Worm (Caenorhabditis elegans) whole organism, young adult: ENCODE measurements around the gene C54C6.5.

Source experiments
- F49E8.2 ChIP-seq: sonication (generic microtip); optimal IDR thresholded peaks from 3 replicates; lab custom pipeline; 2017; ENCODE audit warnings: missing genetic modification characterization, mild to moderate bottlenecking, missing compliant biosample characterization, antibody characterized with exemption, moderate library complexity; ENCODE audit not compliant: insufficient read depth
- Y95B8A.8 ChIP-seq: fragments of 200-800 bp; sonication (Bioruptor generic); IDR thresholded peaks from 2 replicates; pipeline ENCODE4 v1.3.6; 2022; ENCODE audit warnings: missing genetic modification reagents, missing genetic modification characterization, missing compliant biosample characterization
- ama-1 ChIP-seq, 3 experiments: fragments of 150-350 bp in 1 of 3; sonication (generic microtip) in 2 of 3; optimal IDR thresholded peaks; 2 replicates each; lab custom pipeline; 2014 to 2018; ENCODE audit warnings: missing biosample characterization in 2 of 3, missing genetic modification characterization in 2 of 3, missing genetic modification reagents in 2 of 3
- ceh-100 ChIP-seq: fragments of 200-800 bp; sonication (Bioruptor generic); IDR thresholded peaks from 2 replicates; pipeline ENCODE4 v1.3.6; 2022; ENCODE audit warnings: missing genetic modification reagents, missing genetic modification characterization, missing compliant biosample characterization
- him-1 ChIP-seq: sonication (generic microtip); optimal IDR thresholded peaks from 2 replicates; lab custom pipeline; 2016; ENCODE audit warnings: missing genotype, missing genetic modification reagents, missing genetic modification characterization, missing compliant biosample characterization
- madf-3 ChIP-seq: fragments of 200-800 bp; sonication (Bioruptor generic); IDR thresholded peaks from 2 replicates; pipeline ENCODE4 v1.3.6; 2022; ENCODE audit warnings: missing genetic modification reagents, missing genetic modification characterization, missing compliant biosample characterization
- mel-28 ChIP-seq: sonication (generic microtip); optimal IDR thresholded peaks from 2 replicates; lab custom pipeline; 2016; ENCODE audit warnings: borderline replicate concordance, mild to moderate bottlenecking, missing genetic modification characterization, missing compliant biosample characterization
- nhr-27 ChIP-seq: fragments of 200-800 bp; sonication (Bioruptor generic); optimal IDR thresholded peaks from 2 replicates; lab custom pipeline; 2018; ENCODE audit warnings: mild to moderate bottlenecking, missing genetic modification characterization, moderate library complexity, missing compliant biosample characterization
- pha-4 ChIP-seq: fragments of 150-350 bp; sonication (generic microtip); optimal IDR thresholded peaks from 2 replicates; lab custom pipeline; 2014; ENCODE audit warnings: missing biosample characterization, missing genetic modification reagents, missing genetic modification characterization
- sea-2 ChIP-seq: fragments of 200-800 bp; sonication (Bioruptor generic); IDR thresholded peaks from 2 replicates; pipeline ENCODE4 v1.3.6; 2022; ENCODE audit warnings: missing genetic modification characterization, missing compliant biosample characterization
- snpc-4 ChIP-seq, 5 experiments: fragments of 150-350 bp in 1 of 5; sonication (generic microtip) in 4 of 5; optimal IDR thresholded peaks; 2 replicates each; lab custom pipeline; 2014 to 2018; ENCODE audit warnings: missing genetic modification characterization in 5 of 5, missing biosample characterization in 3 of 5, antibody characterized with exemption in 2 of 5, mild to moderate bottlenecking in 2 of 5, missing compliant biosample characterization in 2 of 5, missing genotype in 2 of 5, moderate library complexity in 2 of 5, missing genetic modification reagents in 1 of 5
- unc-62 ChIP-seq: fragments of 150-350 bp; optimal IDR thresholded peaks from 2 replicates; lab custom pipeline; 2014; ENCODE audit warnings: missing biosample characterization, missing genetic modification reagents, missing genetic modification characterization

- TF ChIP-seq him-1 (tag; lab: Kevin White, UChicago) (no peak), Y95B8A.8 (GFP tag; lab: Robert Waterston, UW) (no peak), pha-4 (tag; lab: Kevin White, UChicago) (no peak), nhr-27 (tag; lab: Kevin White, UChicago) (no peak), ama-1 (optimal IDR thresholded peaks at IDR 0.05; lab: Kevin White, UChicago) (no peak), ama-1 (GFP tag; optimal IDR thresholded peaks at IDR 0.05; lab: Kevin White, UChicago) (no peak), madf-3 (no peak), snpc-4 (GFP tag; optimal IDR thresholded peaks at IDR 0.05; lab: Kevin White, UChicago) (no peak), snpc-4 (tag; optimal IDR thresholded peaks at IDR 0.05; lab: Kevin White, UChicago) (no peak), unc-62 (GFP tag; lab: Kevin White, UChicago) (no peak), mel-28 (tag; lab: Kevin White, UChicago) (no peak), sea-2 (no peak), ceh-100 (GFP tag; lab: Robert Waterston, UW) (no peak), F49E8.2 (tag; lab: Kevin White, UChicago) (no peak)
Measured at ce11 chrIII:3569763-3570162, 20.1 kb upstream of the C54C6.5 start.
